Worm (Caenorhabditis elegans): ENCODE measurements around the gene cyp-13A12.

cyp-13A12 gene

DNA sequence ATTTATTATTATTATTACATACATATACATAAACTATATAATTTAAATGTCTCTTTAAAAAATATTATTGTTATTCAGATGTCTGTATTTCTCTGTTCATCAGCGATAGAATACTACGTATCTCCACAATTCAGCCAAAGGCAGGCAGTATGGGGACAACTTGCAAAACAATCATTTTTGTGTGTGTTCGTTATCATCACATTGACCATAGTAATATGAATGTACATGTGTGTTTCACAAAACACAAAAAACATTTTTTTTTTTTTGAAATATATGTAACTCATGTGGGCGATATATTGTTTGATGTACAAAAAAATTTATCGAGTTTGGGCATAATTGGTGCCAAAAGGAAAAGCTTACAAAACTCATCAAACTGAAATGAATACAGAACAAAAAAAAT is 45.1 kb downstream of the cyp-13A12 start (continued):
- TF ChIP-seq mdl-1 (tag; optimal IDR thresholded peaks at IDR 0.05) (no peak), lsy-2 (tag; optimal IDR thresholded peaks at IDR 0.05) (peak in 1 of 2 experiments; percentile 17), skn-1 (tag; optimal IDR thresholded peaks at IDR 0.05) (no peak), lin-13 (GFP tag; optimal IDR thresholded peaks at IDR 0.05) (no peak), fos-1 (tag; optimal IDR thresholded peaks at IDR 0.05) (no peak), ZK546.5 (tag; optimal IDR thresholded peaks at IDR 0.05) (no peak), F49E8.2 (tag; optimal IDR thresholded peaks at IDR 0.05; ENCODE audit: borderline replicate concordance) (no peak), zag-1 (tag; optimal IDR thresholded peaks at IDR 0.05) (no peak), hlh-11 (tag; optimal IDR thresholded peaks at IDR 0.05) (peak; percentile 11), madf-9 (GFP tag; conservative IDR thresholded peaks at IDR 0.05) (no peak), F37D6.2 (tag; optimal IDR thresholded peaks at IDR 0.05) (no peak), lin-29 (GFP tag; IDR thresholded peaks at IDR 0.05) (no peak), ctbp-1 (GFP tag; IDR thresholded peaks at IDR 0.05) (no peak), lir-3 (tag; optimal IDR thresholded peaks at IDR 0.05) (no peak), dmd-8 (GFP tag; IDR thresholded peaks at IDR 0.05) (no peak), fkh-10 (GFP tag; optimal IDR thresholded peaks at IDR 0.05) (no peak), attf-4 (tag; optimal IDR thresholded peaks at IDR 0.05) (no peak), nhr-6 (tag; optimal IDR thresholded peaks at IDR 0.05) (no peak), vab-7 (GFP tag; IDR thresholded peaks at IDR 0.05) (no peak), nhr-77 (tag; optimal IDR thresholded peaks at IDR 0.05) (peak; percentile 12), pha-4 (GFP tag; IDR thresholded peaks at IDR 0.05) (no peak), pha-4 (tag; optimal IDR thresholded peaks at IDR 0.05) (no peak), daf-16 (GFP tag; optimal IDR thresholded peaks at IDR 0.05) (no peak), daf-16 (tag; optimal IDR thresholded peaks at IDR 0.05) (peak; percentile 76), R02D3.7 (tag; optimal IDR thresholded peaks at IDR 0.05) (no peak), spr-3 (GFP tag; optimal IDR thresholded peaks at IDR 0.05) (no peak), unc-62 (GFP tag; optimal IDR thresholded peaks at IDR 0.05 in 1 of 2) (no peak), unc-62 (tag; optimal IDR thresholded peaks at IDR 0.05) (no peak), T20F7.1 (GFP tag; optimal IDR thresholded peaks at IDR 0.05) (no peak), egl-27 (tag; optimal IDR thresholded peaks at IDR 0.05) (no peak), rbr-2 (tag; optimal IDR thresholded peaks at IDR 0.05) (no peak), sdz-12 (GFP tag; optimal IDR thresholded peaks at IDR 0.05) (no peak), ceh-62 (tag; optimal IDR thresholded peaks at IDR 0.05) (no peak), nhr-111 (GFP tag; optimal IDR thresholded peaks at IDR 0.05) (no peak), cey-2 (tag; optimal IDR thresholded peaks at IDR 0.05; ENCODE audit: borderline replicate concordance, insufficient read depth) (no peak), dmd-6 (GFP tag; IDR thresholded peaks at IDR 0.05) (no peak)

DNA sequence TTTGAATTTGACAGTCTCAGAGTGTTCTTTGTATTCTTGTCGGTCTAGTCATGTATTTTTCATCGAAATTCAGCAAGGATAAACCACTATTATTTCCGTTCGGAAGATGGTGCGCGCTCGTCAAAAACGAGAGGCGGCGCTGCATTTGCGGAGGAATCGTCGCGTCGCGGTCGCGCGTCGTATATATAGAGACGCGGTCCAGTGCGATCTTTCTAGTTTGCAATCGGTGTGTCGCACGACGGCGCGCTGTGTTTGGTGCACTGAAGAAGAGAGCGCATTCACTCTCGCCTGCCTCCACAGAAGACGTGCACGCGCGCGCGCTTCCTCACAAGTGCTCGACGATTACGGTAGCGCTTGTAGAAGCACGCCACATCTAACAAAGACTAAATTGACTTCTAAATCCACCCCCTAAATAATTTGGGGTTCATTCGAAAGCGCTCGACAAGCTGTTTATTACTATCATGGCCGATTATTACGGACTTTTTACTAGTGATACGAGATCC is 46.3 kb downstream of the cyp-13A12 start, which contains the start of gene Y39E4B.6:
Gene Y39E4B.6, plus strand, starts transcription at position 209 of the 503 bp plus-strand sequence.
- TF ChIP-seq lin-29 (GFP tag; IDR thresholded peaks at IDR 0.05) (peak; percentile 73), T20F7.1 (GFP tag; optimal IDR thresholded peaks at IDR 0.05) (peak; percentile 90), ceh-44 (GFP tag; IDR thresholded peaks at IDR 0.05) (no peak), lin-13 (GFP tag; optimal IDR thresholded peaks at IDR 0.05) (peak; percentile 92), ztf-7 (tag; optimal IDR thresholded peaks at IDR 0.05) (no peak), saeg-2 (GFP tag; IDR thresholded peaks at IDR 0.05) (peak; percentile 79; the same call in 1 of the 2 replicates), dve-1 (tag; optimal IDR thresholded peaks at IDR 0.05; ENCODE audit: insufficient read depth) (peak; percentile 95), F49E8.2 (tag; optimal IDR thresholded peaks at IDR 0.05; ENCODE audit: borderline replicate concordance) (no peak), spr-1 (tag; optimal IDR thresholded peaks at IDR 0.05) (peak; percentile 90), D1046.2 (GFP tag; IDR thresholded peaks at IDR 0.05) (peak; percentile 76; the same call in 1 of the 2 replicates), daf-16 (GFP tag; optimal IDR thresholded peaks at IDR 0.05) (peak in 1 of 2 experiments; percentile 17), daf-16 (tag; optimal IDR thresholded peaks at IDR 0.05) (peak; percentile 47), hlh-30 (tag; optimal IDR thresholded peaks at IDR 0.05; ENCODE audit: insufficient read depth) (peak; percentile 94), daf-19 (GFP tag; conservative IDR thresholded peaks at IDR 0.05) (no peak), tra-1 (GFP tag; IDR thresholded peaks at IDR 0.05) (peak; percentile 95), snpc-1.2 (GFP tag; IDR thresholded peaks at IDR 0.05) (peak; percentile 30; the same call in 1 of the 2 replicates), egl-27 (tag; optimal IDR thresholded peaks at IDR 0.05) (no peak), nhr-28 (tag; optimal IDR thresholded peaks at IDR 0.05) (peak; percentile 98), lin-15B (tag; optimal IDR thresholded peaks at IDR 0.05) (peak; percentile 42), madf-5 (GFP tag; IDR thresholded peaks at IDR 0.05) (peak in 1 of 2 experiments; percentile 49; a peak in 1 of 4 replicates), F44E2.7 (GFP tag; IDR thresholded peaks at IDR 0.05) (no peak), fkh-10 (GFP tag; optimal IDR thresholded peaks at IDR 0.05) (peak; percentile 94), nhr-76 (tag; optimal IDR thresholded peaks at IDR 0.05) (peak; percentile 26), F26F4.8 (GFP tag; conservative IDR thresholded peaks at IDR 0.05) (no peak)

All from whole organism, L4 larva.